Fruit fly (Drosophila melanogaster) whole organism, embryonic: ENCODE results near the gene Kah.

ENCODE experiments used
- B-H2 ChIP-seq: fragments of 200-800 bp; sonication (Bioruptor generic); optimal IDR thresholded peaks from 2 replicates; lab custom pipeline; 2018; ENCODE audit warnings: missing biosample characterization, mild to moderate bottlenecking, missing genetic modification characterization
- CG11247 ChIP-seq: fragments of 200-800 bp; sonication (Bioruptor generic); IDR thresholded peaks from 2 replicates; pipeline ENCODE4 v1.3.6; 2022; ENCODE audit warnings: missing biosample characterization, missing genetic modification characterization
- CG11504 ChIP-seq: fragments of 200-800 bp; sonication (Bioruptor generic); optimal IDR thresholded peaks from 3 replicates; lab custom pipeline; 2019; ENCODE audit warnings: missing biosample characterization, mild to moderate bottlenecking, missing genetic modification characterization, moderate library complexity
- CG12155 ChIP-seq: fragments of 200-800 bp; sonication (Bioruptor generic); optimal IDR thresholded peaks from 3 replicates; lab custom pipeline; 2016; ENCODE audit warnings: missing biosample characterization, missing genetic modification characterization
- CG12769 ChIP-seq: fragments of 200-800 bp; sonication (Bioruptor generic); optimal IDR thresholded peaks from 2 replicates; lab custom pipeline; 2019; ENCODE audit warnings: missing biosample characterization, mild to moderate bottlenecking, missing genetic modification characterization, moderate library complexity
- CG17361 ChIP-seq: fragments of 200-800 bp; sonication (Bioruptor generic); IDR thresholded peaks from 3 replicates; pipeline ENCODE4 v1.3.6; 2022; ENCODE audit warnings: missing biosample characterization, missing genetic modification characterization
- CG17802 ChIP-seq: fragments of 200-800 bp; sonication (Bioruptor generic); optimal IDR thresholded peaks from 2 replicates; lab custom pipeline; 2018; ENCODE audit warnings: missing biosample characterization, mild to moderate bottlenecking, missing genetic modification characterization, moderate library complexity
- CG18262 ChIP-seq: fragments of 200-800 bp; optimal IDR thresholded peaks from 3 replicates; lab custom pipeline; 2019; ENCODE audit warnings: missing biosample characterization, mild to moderate bottlenecking, missing genetic modification characterization, moderate library complexity
- CG18476 ChIP-seq: fragments of 200-800 bp; sonication (Bioruptor generic); optimal IDR thresholded peaks from 2 replicates; lab custom pipeline; 2016; ENCODE audit warnings: missing biosample characterization, mild to moderate bottlenecking, missing genetic modification characterization
- CG30431 ChIP-seq: fragments of 200-800 bp; sonication (Bioruptor generic); optimal IDR thresholded peaks from 2 replicates; lab custom pipeline; 2017; ENCODE audit warnings: missing biosample characterization, missing genetic modification characterization
- CG31365 ChIP-seq: fragments of 200-800 bp; sonication (Bioruptor generic); optimal IDR thresholded peaks from 2 replicates; lab custom pipeline; 2018; ENCODE audit warnings: missing biosample characterization, mild to moderate bottlenecking, missing genetic modification characterization
- CG3163 ChIP-seq: fragments of 200-800 bp; sonication (Bioruptor generic); optimal IDR thresholded peaks from 3 replicates; lab custom pipeline; 2016; ENCODE audit warnings: missing biosample characterization, missing genetic modification characterization
- CG32772 ChIP-seq: fragments of 200-800 bp; sonication (Bioruptor generic); IDR thresholded peaks from 2 replicates; pipeline ENCODE4 v1.3.6; 2022; ENCODE audit warnings: missing biosample characterization, missing genetic modification characterization
- CG34376 ChIP-seq: fragments of 200-800 bp; sonication (Bioruptor generic); optimal IDR thresholded peaks from 2 replicates; lab custom pipeline; 2018; ENCODE audit warnings: missing biosample characterization, mild to moderate bottlenecking, missing genetic modification characterization
- CG4617 ChIP-seq: fragments of 200-800 bp; sonication (Bioruptor generic); optimal IDR thresholded peaks from 3 replicates; lab custom pipeline; 2016; ENCODE audit warnings: missing biosample characterization, missing genetic modification characterization, borderline replicate concordance
- CG7271 ChIP-seq: fragments of 200-800 bp; sonication (Bioruptor generic); optimal IDR thresholded peaks from 2 replicates; lab custom pipeline; 2018; ENCODE audit warnings: missing biosample characterization, mild to moderate bottlenecking, missing genetic modification characterization, moderate library complexity
- CG8290 ChIP-seq, 3 experiments: fragments of 200-800 bp; sonication (Bioruptor generic); optimal IDR thresholded peaks; 2 replicates each; lab custom pipeline; 2016 to 2019; ENCODE audit warnings: missing biosample characterization in 3 of 3, missing genetic modification characterization in 3 of 3, mild to moderate bottlenecking in 2 of 3, moderate library complexity in 1 of 3
- CG8924 ChIP-seq: fragments of 200-800 bp; optimal IDR thresholded peaks from 3 replicates; lab custom pipeline; 2019; ENCODE audit warnings: missing biosample characterization, mild to moderate bottlenecking, missing genetic modification characterization, moderate library complexity
- Dip3 ChIP-seq: fragments of 200-800 bp; sonication (Bioruptor generic); optimal IDR thresholded peaks from 3 replicates; lab custom pipeline; 2016; ENCODE audit warnings: missing biosample characterization, missing genetic modification characterization
- Fer2 ChIP-seq: fragments of 200-800 bp; sonication (Bioruptor generic); optimal IDR thresholded peaks from 2 replicates; lab custom pipeline; 2018; ENCODE audit warnings: missing biosample characterization, mild to moderate bottlenecking, missing genetic modification characterization, moderate library complexity
- Mad ChIP-seq: fragments of 200-800 bp; sonication (Bioruptor generic); optimal IDR thresholded peaks from 2 replicates; lab custom pipeline; 2016; ENCODE audit warnings: missing biosample characterization, missing genetic modification characterization
- Med ChIP-seq: fragments of 200-800 bp; sonication (Bioruptor generic); peaks from one replicate; lab custom pipeline; 2016; ENCODE audit warnings: missing biosample characterization, missing genetic modification characterization, mild to moderate bottlenecking, inconsistent platforms, moderate library complexity
- Oli ChIP-seq: fragments of 200-800 bp; sonication (Bioruptor generic); optimal IDR thresholded peaks from 2 replicates; lab custom pipeline; 2018; ENCODE audit warnings: missing biosample characterization, mild to moderate bottlenecking, missing genetic modification characterization, moderate library complexity
- Scr ChIP-seq: fragments of 200-800 bp; sonication (Bioruptor generic); IDR thresholded peaks from 2 replicates; pipeline ENCODE4 v1.3.6; 2022; ENCODE audit warnings: missing biosample characterization, missing genetic modification characterization; ENCODE audit not compliant: partially characterized antibody
- Stat92E ChIP-seq, 3 experiments: fragments of >200 bp in 2 of 3; fragments of 200-800 bp in 1 of 3; sonication (Bioruptor generic) in 1 of 3; optimal IDR thresholded peaks; 2 replicates each; lab custom pipeline; 2017 to 2019; ENCODE audit warnings: missing biosample characterization in 3 of 3, missing genetic modification characterization in 3 of 3, mild to moderate bottlenecking in 1 of 3, moderate library complexity in 1 of 3
- Trl ChIP-seq, 3 experiments: fragments of >200 bp in 2 of 3; fragments of 200-800 bp in 1 of 3; sonication (Bioruptor generic) in 1 of 3; optimal IDR thresholded peaks; 2 replicates in 1 of 3; 3 replicates in 2 of 3; lab custom pipeline; 2016 to 2017; ENCODE audit warnings: missing biosample characterization in 1 of 3, missing genetic modification characterization in 1 of 3
- Usf ChIP-seq: fragments of 200-800 bp; sonication (Bioruptor generic); optimal IDR thresholded peaks from 2 replicates; lab custom pipeline; 2017; ENCODE audit warnings: missing genotype, missing biosample characterization, missing genetic modification characterization
- aop ChIP-seq: fragments of 200-800 bp; sonication (Bioruptor generic); IDR thresholded peaks from 2 replicates; pipeline ENCODE4 v1.3.6; 2022; ENCODE audit warnings: missing biosample characterization, missing genetic modification characterization
- ase ChIP-seq: fragments of 200-800 bp; sonication (Bioruptor generic); IDR thresholded peaks from 3 replicates; pipeline ENCODE4 v1.3.6; 2022; ENCODE audit warnings: missing biosample characterization, missing genetic modification characterization
- bigmax ChIP-seq: fragments of 200-800 bp; sonication (Bioruptor generic); optimal IDR thresholded peaks from 2 replicates; lab custom pipeline; 2018; ENCODE audit warnings: missing biosample characterization, mild to moderate bottlenecking, missing genetic modification characterization
- chif ChIP-seq, 2 experiments: fragments of 200-800 bp; sonication (Bioruptor generic); optimal IDR thresholded peaks; 3 replicates each; lab custom pipeline; 2016; ENCODE audit warnings: missing biosample characterization in 2 of 2, missing genetic modification characterization in 2 of 2
- chm ChIP-seq: fragments of 200-800 bp; sonication (Bioruptor generic); IDR thresholded peaks from 2 replicates; pipeline ENCODE4 v1.3.6; 2022; ENCODE audit warnings: missing biosample characterization, missing genetic modification characterization
- exex ChIP-seq: fragments of 200-800 bp; sonication (Bioruptor generic); optimal IDR thresholded peaks from 4 replicates; lab custom pipeline; 2018; ENCODE audit warnings: missing biosample characterization, mild to moderate bottlenecking, missing genetic modification characterization, moderate library complexity
- fd64A ChIP-seq: fragments of 200-800 bp; sonication (Bioruptor generic); optimal IDR thresholded peaks from 3 replicates; lab custom pipeline; 2018; ENCODE audit warnings: missing biosample characterization, mild to moderate bottlenecking, missing genetic modification characterization
- fd96Cb ChIP-seq: fragments of 200-800 bp; sonication (Bioruptor generic); optimal IDR thresholded peaks from 2 replicates; lab custom pipeline; 2018; ENCODE audit warnings: missing biosample characterization, mild to moderate bottlenecking, missing genetic modification characterization, moderate library complexity
- grn ChIP-seq: fragments of 200-800 bp; sonication (Bioruptor generic); optimal IDR thresholded peaks from 3 replicates; lab custom pipeline; 2017; ENCODE audit warnings: missing biosample characterization, missing genetic modification characterization
- gro ChIP-seq: fragments of 200-800 bp; sonication (Bioruptor generic); optimal IDR thresholded peaks from 2 replicates; lab custom pipeline; 2016; ENCODE audit warnings: missing biosample characterization, missing genetic modification characterization
- h ChIP-seq: fragments of >200 bp; optimal IDR thresholded peaks from 2 replicates; lab custom pipeline; 2017
- ken ChIP-seq: fragments of 200-800 bp; sonication (Bioruptor generic); IDR thresholded peaks from 3 replicates; pipeline ENCODE4 v1.3.6; 2022; ENCODE audit warnings: missing biosample characterization, missing genetic modification characterization
- knrl ChIP-seq: fragments of 200-800 bp; sonication (Bioruptor generic); IDR thresholded peaks from 3 replicates; pipeline ENCODE4 v1.3.6; 2022; ENCODE audit warnings: missing biosample characterization, missing genetic modification characterization; ENCODE audit not compliant: partially characterized antibody
- lilli ChIP-seq: fragments of 200-800 bp; sonication (Bioruptor generic); optimal IDR thresholded peaks from 3 replicates; lab custom pipeline; 2016; ENCODE audit warnings: missing biosample characterization, missing genetic modification characterization
- rib ChIP-seq: fragments of 200-800 bp; sonication (Bioruptor generic); IDR thresholded peaks from 2 replicates; pipeline ENCODE4 v1.3.6; 2022; ENCODE audit warnings: missing biosample characterization, missing genetic modification characterization
- sc ChIP-seq, 3 experiments: fragments of >200 bp in 2 of 3; fragments of 200-800 bp in 1 of 3; sonication (Bioruptor generic) in 1 of 3; optimal IDR thresholded peaks; 2 replicates in 2 of 3; 3 replicates in 1 of 3; lab custom pipeline; 2017; ENCODE audit warnings: mild to moderate bottlenecking in 1 of 3, missing biosample characterization in 1 of 3, missing genetic modification characterization in 1 of 3, missing genetic modification reagents in 1 of 3
- sens-2 ChIP-seq: fragments of 200-800 bp; sonication (Bioruptor generic); IDR thresholded peaks from 2 replicates; pipeline ENCODE4 v1.3.6; 2022; ENCODE audit warnings: missing biosample characterization, missing genetic modification characterization
- sug ChIP-seq: fragments of 200-800 bp; optimal IDR thresholded peaks from 2 replicates; lab custom pipeline; 2019; ENCODE audit warnings: missing biosample characterization, mild to moderate bottlenecking, missing genetic modification characterization, moderate library complexity
- tin ChIP-seq: fragments of 200-800 bp; sonication (Bioruptor generic); optimal IDR thresholded peaks from 3 replicates; lab custom pipeline; 2016; ENCODE audit warnings: missing biosample characterization, missing genetic modification characterization
- tio ChIP-seq: fragments of 200-800 bp; sonication (Bioruptor generic); optimal IDR thresholded peaks from 2 replicates; lab custom pipeline; 2017; ENCODE audit warnings: missing biosample characterization, missing genetic modification characterization, inconsistent platforms
- unc-4 ChIP-seq: fragments of 200-800 bp; sonication (Bioruptor generic); IDR thresholded peaks from 2 replicates; pipeline ENCODE4 v1.3.6; 2022; ENCODE audit warnings: missing biosample characterization, missing genetic modification characterization; ENCODE audit not compliant: partially characterized antibody
- vvl ChIP-seq: fragments of 200-800 bp; sonication (Bioruptor generic); IDR thresholded peaks from 2 replicates; pipeline ENCODE4 v1.3.6; 2022; ENCODE audit warnings: missing biosample characterization, missing genetic modification characterization
- wor ChIP-seq: fragments of 200-800 bp; sonication (Bioruptor generic); IDR thresholded peaks from 2 replicates; pipeline ENCODE4 v1.3.6; 2022; ENCODE audit warnings: missing biosample characterization, missing genetic modification characterization

Kah gene

DNA sequence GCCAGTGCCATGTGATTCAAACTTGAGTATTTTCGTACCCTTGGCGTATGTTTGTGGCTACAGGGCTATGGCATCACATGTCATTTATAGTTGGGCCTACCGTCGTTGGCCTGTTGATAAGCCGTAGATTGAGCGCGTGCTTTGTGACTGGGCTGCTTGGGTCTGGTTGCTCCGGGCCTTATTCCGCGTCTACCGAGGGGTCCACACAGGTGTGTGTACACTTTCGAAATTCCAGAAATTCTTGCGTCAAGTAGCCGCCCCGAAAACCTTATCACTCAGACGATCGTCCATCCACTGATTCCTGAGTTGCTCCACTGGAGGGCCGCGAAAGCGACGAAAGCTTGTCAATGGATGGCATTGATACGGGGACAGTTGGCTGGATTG is 48.9 kb upstream of the Kah start (continued):
- TF ChIP-seq rib (GFP tag; lab: Robert Waterston, UW), result no peak; the same call in 1 of the 2 replicates
- no peak for TF ChIP-seq sc (optimal IDR thresholded peaks at IDR 0.05; lab: Kevin White, UChicago)
- TF ChIP-seq sc (GFP tag; optimal IDR thresholded peaks at IDR 0.05; lab: Kevin White, UChicago), result no peak
- no peak for TF ChIP-seq CG12155 (GFP tag; lab: Kevin White, UChicago)
- no peak for TF ChIP-seq chif (GFP tag; optimal IDR thresholded peaks at IDR 0.05; lab: Kevin White, UChicago)
- no peak for TF ChIP-seq CG11247 (GFP tag; lab: Robert Waterston, UW)
- no peak for TF ChIP-seq Mad (GFP tag; lab: Kevin White, UChicago)
- no peak for TF ChIP-seq unc-4 (GFP tag; lab: Robert Waterston, UW)
- TF ChIP-seq B-H2 (GFP tag; lab: Kevin White, UChicago), result no peak
- TF ChIP-seq CG3163 (GFP tag; lab: Kevin White, UChicago), result no peak
- no peak for TF ChIP-seq Trl (optimal IDR thresholded peaks at IDR 0.05; lab: Kevin White, UChicago)
- no peak for TF ChIP-seq Trl (GFP tag; optimal IDR thresholded peaks at IDR 0.05; lab: Kevin White, UChicago)
- TF ChIP-seq sug (tag; lab: Kevin White, UChicago), result peak; percentile 94
- peak; percentile 78 for TF ChIP-seq Med (GFP tag; lab: Kevin White, UChicago)
- TF ChIP-seq ase (GFP tag; lab: Robert Waterston, UW), result no peak
- no peak for TF ChIP-seq fd96Cb (tag; lab: Kevin White, UChicago)
- peak; percentile 46; the same call in 1 of the 2 replicates for TF ChIP-seq sens-2
- peak; percentile 94 for TF ChIP-seq grn (GFP tag; lab: Kevin White, UChicago)
- no peak for TF ChIP-seq knrl (GFP tag; lab: Robert Waterston, UW)
- peak; percentile 59 for TF ChIP-seq CG34376 (GFP tag; lab: Kevin White, UChicago)
- no peak for TF ChIP-seq CG18476 (GFP tag; lab: Kevin White, UChicago)
- no peak for TF ChIP-seq gro (GFP tag; lab: Kevin White, UChicago)
- TF ChIP-seq CG7271 (tag; lab: Kevin White, UChicago), result no peak
- no peak for TF ChIP-seq CG17361 (GFP tag; lab: Robert Waterston, UW)
- TF ChIP-seq Stat92E (GFP tag; optimal IDR thresholded peaks at IDR 0.05; lab: Kevin White, UChicago), result no peak
- TF ChIP-seq CG12769 (tag; lab: Kevin White, UChicago), result peak; percentile 93
- no peak for TF ChIP-seq Oli (tag; lab: Kevin White, UChicago)
- TF ChIP-seq CG30431, result no peak
- no peak for TF ChIP-seq CG18262 (tag; lab: Kevin White, UChicago)
- TF ChIP-seq Dip3, result no peak
- no peak for TF ChIP-seq lilli (GFP tag; lab: Kevin White, UChicago)
- no peak for TF ChIP-seq tin (GFP tag; lab: Kevin White, UChicago)
- 0 out of 2 replicates have a peak, but pooled peaks have one; percentile 36 for TF ChIP-seq CG32772 (GFP tag; lab: Robert Waterston, UW)
- peak; percentile 50 for TF ChIP-seq exex
- 0 out of 3 replicates have a peak, but pooled peaks have one; percentile 10 for TF ChIP-seq ken (GFP tag; lab: Robert Waterston, UW)
- no peak for TF ChIP-seq fd64A (GFP tag; lab: Kevin White, UChicago)
- TF ChIP-seq wor, result no peak
- TF ChIP-seq CG8924 (tag; lab: Kevin White, UChicago), result no peak
- TF ChIP-seq bigmax, result no peak
- no peak for TF ChIP-seq Fer2 (tag; lab: Kevin White, UChicago)
- no peak for TF ChIP-seq CG17802 (tag; lab: Kevin White, UChicago)
- TF ChIP-seq CG11504, result no peak
- TF ChIP-seq Usf (GFP tag; lab: Kevin White, UChicago), result no peak
- no peak for TF ChIP-seq vvl (GFP tag; lab: Robert Waterston, UW)
- TF ChIP-seq CG8290 (GFP tag; optimal IDR thresholded peaks at IDR 0.05; lab: Kevin White, UChicago), result no peak
- peak in 1 of 2 experiments; percentile 38 for TF ChIP-seq CG8290 (tag; optimal IDR thresholded peaks at IDR 0.05; lab: Kevin White, UChicago)
- no peak for TF ChIP-seq Scr (GFP tag; lab: Robert Waterston, UW)
- TF ChIP-seq aop (GFP tag; lab: Robert Waterston, UW), result no peak
- TF ChIP-seq CG31365 (tag; lab: Kevin White, UChicago), result no peak
- no peak for TF ChIP-seq h (lab: Kevin White, UChicago)
- TF ChIP-seq tio (GFP tag; lab: Kevin White, UChicago), result no peak
- no peak for TF ChIP-seq chm (GFP tag; lab: Robert Waterston, UW)
- no peak for TF ChIP-seq CG4617 (GFP tag; lab: Kevin White, UChicago)
